Comparison of ENCODE assay signal across 1 worm cellular context in the genomic region with DNA sequence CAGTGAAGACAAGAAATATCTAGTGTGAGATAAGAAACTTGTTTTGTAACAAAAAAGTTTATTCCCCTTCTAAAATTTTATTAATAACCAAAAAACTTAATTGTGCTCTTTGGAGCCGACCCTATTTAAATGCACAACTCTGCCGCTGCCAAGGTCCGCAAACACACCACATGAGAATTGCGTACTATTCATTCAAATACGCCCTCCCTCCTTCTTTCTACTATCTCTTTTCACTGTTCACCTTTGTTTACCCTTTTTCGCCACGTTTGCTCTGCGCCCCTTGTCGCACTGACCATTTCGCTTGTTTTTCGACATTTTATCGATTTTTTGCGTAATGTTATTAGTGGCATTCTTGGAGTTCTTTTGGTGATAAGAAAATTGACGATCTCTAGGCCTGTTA.
TF ChIP-seq lines count a peak whose summit lies in the region.

No protein-coding gene starts in this region.

TF ChIP-seq in whole organism, L4 larva, 104 proteins besides CTCF, POLR2A, EP300 and RAD21 (continued from another document):
- TF ChIP-seq pha-4 (GFP tag; IDR thresholded peaks at IDR 0.05; lab: Robert Waterston, UW) = peak; percentile 53; the same call in 1 of the 2 replicates
- TF ChIP-seq pha-4 (tag; optimal IDR thresholded peaks at IDR 0.05; lab: Kevin White, UChicago) = peak; percentile 65
- no peak for TF ChIP-seq zfp-2 (tag; optimal IDR thresholded peaks at IDR 0.05; lab: Kevin White, UChicago)
- no peak for TF ChIP-seq F49E8.2 (tag; optimal IDR thresholded peaks at IDR 0.05; lab: Kevin White, UChicago; ENCODE audit: borderline replicate concordance)
- TF ChIP-seq lin-13 (GFP tag; optimal IDR thresholded peaks at IDR 0.05; lab: Kevin White, UChicago) = no peak
- peak; percentile 67 for TF ChIP-seq hlh-11 (tag; optimal IDR thresholded peaks at IDR 0.05; lab: Kevin White, UChicago)
- no peak for TF ChIP-seq lim-7 (GFP tag; IDR thresholded peaks at IDR 0.05; lab: Robert Waterston, UW)
- no peak for TF ChIP-seq duxl-1 (tag; optimal IDR thresholded peaks at IDR 0.05; lab: Kevin White, UChicago; ENCODE audit: poor library complexity)
- no peak for TF ChIP-seq nhr-42 (GFP tag; IDR thresholded peaks at IDR 0.05; lab: Robert Waterston, UW)
- TF ChIP-seq set-16 (GFP tag; IDR thresholded peaks at IDR 0.05; lab: Robert Waterston, UW) = no peak
- no peak for TF ChIP-seq Y5F2A.4 (GFP tag; optimal IDR thresholded peaks at IDR 0.05; lab: Kevin White, UChicago)
- TF ChIP-seq saeg-2 (GFP tag; IDR thresholded peaks at IDR 0.05; lab: Robert Waterston, UW) = no peak
- no peak for TF ChIP-seq F26F4.8 (GFP tag; conservative IDR thresholded peaks at IDR 0.05; lab: Robert Waterston, UW)
- no peak for TF ChIP-seq skn-1 (tag; optimal IDR thresholded peaks at IDR 0.05; lab: Kevin White, UChicago)
- TF ChIP-seq pqm-1 (tag; optimal IDR thresholded peaks at IDR 0.05; lab: Kevin White, UChicago) = peak; percentile 39
- TF ChIP-seq tra-1 (GFP tag; IDR thresholded peaks at IDR 0.05; lab: Robert Waterston, UW) = no peak
- no peak for TF ChIP-seq F37D6.2 (tag; optimal IDR thresholded peaks at IDR 0.05; lab: Kevin White, UChicago)
- TF ChIP-seq nhr-6 (tag; optimal IDR thresholded peaks at IDR 0.05; lab: Kevin White, UChicago) = no peak
- no peak for TF ChIP-seq nhr-48 (tag; optimal IDR thresholded peaks at IDR 0.05; lab: Kevin White, UChicago)
- TF ChIP-seq lin-39 (tag; optimal IDR thresholded peaks at IDR 0.05; lab: Kevin White, UChicago) = no peak
- TF ChIP-seq daf-16 (GFP tag; optimal IDR thresholded peaks at IDR 0.05; lab: Kevin White, UChicago) = no peak
- TF ChIP-seq daf-16 (tag; optimal IDR thresholded peaks at IDR 0.05; lab: Kevin White, UChicago) = peak; percentile 96
- TF ChIP-seq Y105C5A.15 (GFP tag; IDR thresholded peaks at IDR 0.05; lab: Robert Waterston, UW) = no peak
- no peak for TF ChIP-seq gei-8 (GFP tag; optimal IDR thresholded peaks at IDR 0.05; lab: Kevin White, UChicago)
- no peak for TF ChIP-seq nhr-10 (tag; optimal IDR thresholded peaks at IDR 0.05; lab: Kevin White, UChicago)
- no peak for TF ChIP-seq F44E2.7 (GFP tag; IDR thresholded peaks at IDR 0.05; lab: Robert Waterston, UW)
- TF ChIP-seq ceh-28 (tag; optimal IDR thresholded peaks at IDR 0.05; lab: Kevin White, UChicago) = no peak
- TF ChIP-seq R02D3.7 (tag; optimal IDR thresholded peaks at IDR 0.05; lab: Kevin White, UChicago) = no peak
- no peak for TF ChIP-seq ces-1 (GFP tag; optimal IDR thresholded peaks at IDR 0.05; lab: Kevin White, UChicago)
- TF ChIP-seq nhr-11 (tag; optimal IDR thresholded peaks at IDR 0.05; lab: Kevin White, UChicago) = no peak
- TF ChIP-seq ztf-7 (tag; optimal IDR thresholded peaks at IDR 0.05; lab: Kevin White, UChicago) = no peak
- no peak for TF ChIP-seq spr-3 (GFP tag; optimal IDR thresholded peaks at IDR 0.05; lab: Kevin White, UChicago)
